Fruit fly (Drosophila melanogaster) S2 (cell line): ENCODE data around the gene ppk14.

ENCODE experiments used
- CG8478 ChIP-seq: fragments of >200 bp; optimal IDR thresholded peaks from 2 replicates; lab custom pipeline; 2018
- CTCF ChIP-seq, 2 experiments: fragments of >200 bp; optimal IDR thresholded peaks; 2 replicates each; lab custom pipeline; 2018

DNA sequence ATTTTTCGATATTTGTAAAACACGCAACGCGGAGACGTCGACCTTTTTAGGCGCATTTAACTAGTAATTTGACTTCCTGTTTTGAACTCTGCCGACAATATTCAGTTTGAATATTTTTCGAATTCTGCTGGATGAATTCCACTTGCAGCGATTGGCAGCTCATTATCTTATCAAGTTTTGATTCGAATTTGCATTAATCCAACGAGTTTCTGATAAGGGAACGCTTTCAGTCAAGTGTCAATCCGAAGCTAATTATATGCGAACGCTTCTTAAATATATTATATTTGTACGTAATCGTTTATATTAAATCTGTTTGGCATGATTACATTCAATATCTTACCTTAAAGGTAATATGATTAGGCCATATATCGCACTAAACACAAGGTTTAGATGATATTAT lies 6.4 kb upstream of the ppk14 start, which contains the start of gene CG9497:
- TF ChIP-seq CTCF (optimal IDR thresholded peaks at IDR 0.05; lab: Kevin White, UChicago) = no peak
- no peak for TF ChIP-seq CG8478 (lab: Kevin White, UChicago)
